Fruit fly (Drosophila melanogaster) whole organism, prepupa: ENCODE measurements around the gene brv2.
A peak's percentile ranks its signal among the peaks of the same experiment; 100 is the strongest.

Experiments used
- Blimp-1 ChIP-seq: fragments of 200-800 bp; sonication (Bioruptor generic); optimal IDR thresholded peaks from 3 replicates; lab custom pipeline; 2017; ENCODE audit warnings: missing biosample characterization, missing genetic modification characterization, mild to moderate bottlenecking, moderate library complexity, missing genetic modification reagents
- CG10631 ChIP-seq: fragments of 200-800 bp; sonication (Bioruptor generic); optimal IDR thresholded peaks from 2 replicates; lab custom pipeline; 2016; ENCODE audit warnings: missing biosample characterization, missing genetic modification characterization
- CG11762 ChIP-seq: fragments of 200-800 bp; sonication (Bioruptor generic); optimal IDR thresholded peaks from 3 replicates; lab custom pipeline; 2016; ENCODE audit warnings: missing biosample characterization, missing genetic modification characterization; ENCODE audit not compliant: insufficient read depth
- CG15336 ChIP-seq: fragments of 200-800 bp; sonication (Bioruptor generic); IDR thresholded peaks from 2 replicates; pipeline ENCODE4 v1.3.6; 2022; ENCODE audit warnings: missing biosample characterization, missing genetic modification characterization
- CG1621 ChIP-seq: fragments of 200-800 bp; sonication (Bioruptor generic); optimal IDR thresholded peaks from 3 replicates; lab custom pipeline; 2018; ENCODE audit warnings: missing biosample characterization, mild to moderate bottlenecking, missing genetic modification characterization
- CG16779 ChIP-seq: fragments of 200-800 bp; sonication (Bioruptor generic); optimal IDR thresholded peaks from 3 replicates; lab custom pipeline; 2017; ENCODE audit warnings: missing biosample characterization, mild to moderate bottlenecking, missing genetic modification characterization
- CG31627 ChIP-seq: fragments of 200-800 bp; sonication (Bioruptor generic); optimal IDR thresholded peaks from 3 replicates; lab custom pipeline; 2016; ENCODE audit warnings: missing biosample characterization, missing genetic modification characterization
- CG32006 ChIP-seq: fragments of 200-800 bp; sonication (Bioruptor generic); optimal IDR thresholded peaks from 3 replicates; lab custom pipeline; 2017; ENCODE audit warnings: missing biosample characterization, mild to moderate bottlenecking, missing genetic modification characterization
- CG34406 ChIP-seq: fragments of 200-800 bp; sonication (Bioruptor generic); optimal IDR thresholded peaks from 3 replicates; lab custom pipeline; 2016; ENCODE audit warnings: missing biosample characterization, missing genetic modification characterization
- CG3919 ChIP-seq: fragments of 200-800 bp; sonication (Bioruptor generic); optimal IDR thresholded peaks from 3 replicates; lab custom pipeline; 2016; ENCODE audit warnings: missing biosample characterization, missing genetic modification characterization
- CG4318 ChIP-seq: fragments of 200-800 bp; sonication (Bioruptor generic); optimal IDR thresholded peaks from 3 replicates; lab custom pipeline; 2017; ENCODE audit warnings: missing biosample characterization, mild to moderate bottlenecking, missing genetic modification characterization
- CG7368 ChIP-seq: fragments of 200-800 bp; sonication (Bioruptor generic); optimal IDR thresholded peaks from 3 replicates; lab custom pipeline; 2016; ENCODE audit warnings: missing biosample characterization, missing genetic modification characterization
- CG8119 ChIP-seq: fragments of 200-800 bp; sonication (Bioruptor generic); IDR thresholded peaks from 3 replicates; pipeline ENCODE4 v1.3.6; 2022; ENCODE audit warnings: missing biosample characterization, missing genetic modification characterization
- CG8632 ChIP-seq: fragments of 200-800 bp; sonication (Bioruptor generic); optimal IDR thresholded peaks from 3 replicates; lab custom pipeline; 2016; ENCODE audit warnings: missing biosample characterization, missing genetic modification characterization
- CG9139 ChIP-seq: fragments of 200-800 bp; sonication (Bioruptor generic); optimal IDR thresholded peaks from 3 replicates; lab custom pipeline; 2017; ENCODE audit warnings: missing biosample characterization, mild to moderate bottlenecking, missing genetic modification characterization
- Eip78C ChIP-seq: fragments of 200-800 bp; sonication (Bioruptor generic); peaks from one replicate; lab custom pipeline; 2016; ENCODE audit warnings: missing biosample characterization, missing genetic modification characterization
- Eip93F ChIP-seq: fragments of 200-800 bp; sonication (Bioruptor generic); optimal IDR thresholded peaks from 2 replicates; lab custom pipeline; 2016; ENCODE audit warnings: missing biosample characterization, mild to moderate bottlenecking, missing genetic modification characterization
- Ets21C ChIP-seq: fragments of 200-800 bp; sonication (Bioruptor generic); optimal IDR thresholded peaks from 3 replicates; lab custom pipeline; 2016; ENCODE audit warnings: missing biosample characterization, missing genetic modification characterization
- Gug ChIP-seq: fragments of 200-800 bp; sonication (Bioruptor generic); IDR thresholded peaks from 2 replicates; pipeline ENCODE4 v1.3.6; 2022; ENCODE audit warnings: missing biosample characterization, missing genetic modification characterization
- Hr38 ChIP-seq: sonication (Bioruptor generic); optimal IDR thresholded peaks from 2 replicates; lab custom pipeline; 2016; ENCODE audit warnings: missing biosample characterization, missing genetic modification characterization
- Lpt ChIP-seq: fragments of 200-800 bp; sonication (Bioruptor generic); optimal IDR thresholded peaks from 3 replicates; lab custom pipeline; 2016; ENCODE audit warnings: missing biosample characterization, missing genetic modification characterization
- Met ChIP-seq: fragments of 200-800 bp; sonication (Bioruptor generic); optimal IDR thresholded peaks from 3 replicates; lab custom pipeline; 2016; ENCODE audit warnings: missing biosample characterization, missing genetic modification characterization
- Smox ChIP-seq: fragments of 200-800 bp; sonication (Bioruptor generic); optimal IDR thresholded peaks from 3 replicates; lab custom pipeline; 2016; ENCODE audit warnings: missing biosample characterization, missing genetic modification characterization
- Sox102F ChIP-seq: fragments of 200-800 bp; sonication (Bioruptor generic); optimal IDR thresholded peaks from 2 replicates; lab custom pipeline; 2016; ENCODE audit warnings: missing biosample characterization, mild to moderate bottlenecking, missing genetic modification characterization
- Sox15 ChIP-seq: fragments of 200-800 bp; sonication (Bioruptor generic); optimal IDR thresholded peaks from 3 replicates; lab custom pipeline; 2016; ENCODE audit warnings: missing biosample characterization, missing genetic modification characterization
- acj6 ChIP-seq: fragments of 200-800 bp; sonication (Bioruptor generic); optimal IDR thresholded peaks from 3 replicates; lab custom pipeline; 2016; ENCODE audit warnings: missing biosample characterization, missing genetic modification characterization
- dac ChIP-seq: fragments of 200-800 bp; sonication (Bioruptor generic); optimal IDR thresholded peaks from 2 replicates; lab custom pipeline; 2017; ENCODE audit warnings: missing biosample characterization, mild to moderate bottlenecking, missing genetic modification characterization
- dsx ChIP-seq: fragments of 200-800 bp; optimal IDR thresholded peaks from 3 replicates; lab custom pipeline; 2019; ENCODE audit warnings: missing biosample characterization, mild to moderate bottlenecking, missing genetic modification characterization, moderate library complexity; ENCODE audit not compliant: poor library complexity, severe bottlenecking
- eg ChIP-seq: fragments of 200-800 bp; sonication (Bioruptor generic); IDR thresholded peaks from 3 replicates; pipeline ENCODE4 v1.3.6; 2022; ENCODE audit warnings: missing biosample characterization, missing genetic modification characterization
- fd85E ChIP-seq: fragments of 200-800 bp; sonication (Bioruptor generic); optimal IDR thresholded peaks from 3 replicates; lab custom pipeline; 2016; ENCODE audit warnings: missing biosample characterization, missing genetic modification characterization
- fkh ChIP-seq: fragments of 200-800 bp; sonication (Bioruptor generic); optimal IDR thresholded peaks from 3 replicates; lab custom pipeline; 2017; ENCODE audit warnings: missing biosample characterization, mild to moderate bottlenecking, missing genetic modification characterization, moderate library complexity
- lz ChIP-seq: fragments of 200-800 bp; sonication (Bioruptor generic); optimal IDR thresholded peaks from 3 replicates; lab custom pipeline; 2016; ENCODE audit warnings: missing biosample characterization, missing genetic modification characterization
- net ChIP-seq: fragments of 200-800 bp; sonication (Bioruptor generic); optimal IDR thresholded peaks from 3 replicates; lab custom pipeline; 2016; ENCODE audit warnings: missing biosample characterization, missing genetic modification characterization
- salr ChIP-seq, 2 experiments: fragments of 200-800 bp; sonication (Bioruptor generic); optimal IDR thresholded peaks; 3 replicates each; lab custom pipeline; 2016 to 2018; ENCODE audit warnings: missing biosample characterization in 2 of 2, missing genetic modification characterization in 2 of 2, mild to moderate bottlenecking in 1 of 2
- spab ChIP-seq: fragments of 200-800 bp; sonication (Bioruptor generic); optimal IDR thresholded peaks from 2 replicates; lab custom pipeline; 2017; ENCODE audit warnings: missing biosample characterization, mild to moderate bottlenecking, missing genetic modification characterization, missing genetic modification reagents
- ss ChIP-seq, 2 experiments: fragments of 200-800 bp; sonication (Bioruptor generic); optimal IDR thresholded peaks; 2 replicates in 1 of 2; 3 replicates in 1 of 2; lab custom pipeline; 2017 to 2018; ENCODE audit warnings: mild to moderate bottlenecking in 2 of 2, missing biosample characterization in 2 of 2, missing genetic modification characterization in 2 of 2, moderate library complexity in 1 of 2
- topi ChIP-seq: fragments of 200-800 bp; sonication (Bioruptor generic); optimal IDR thresholded peaks from 3 replicates; lab custom pipeline; 2016; ENCODE audit warnings: missing biosample characterization, missing genetic modification characterization
- vri ChIP-seq: fragments of 200-800 bp; sonication (Bioruptor generic); optimal IDR thresholded peaks from 3 replicates; lab custom pipeline; 2016; ENCODE audit warnings: missing biosample characterization, mild to moderate bottlenecking, missing genetic modification characterization

brv2 gene

DNA sequence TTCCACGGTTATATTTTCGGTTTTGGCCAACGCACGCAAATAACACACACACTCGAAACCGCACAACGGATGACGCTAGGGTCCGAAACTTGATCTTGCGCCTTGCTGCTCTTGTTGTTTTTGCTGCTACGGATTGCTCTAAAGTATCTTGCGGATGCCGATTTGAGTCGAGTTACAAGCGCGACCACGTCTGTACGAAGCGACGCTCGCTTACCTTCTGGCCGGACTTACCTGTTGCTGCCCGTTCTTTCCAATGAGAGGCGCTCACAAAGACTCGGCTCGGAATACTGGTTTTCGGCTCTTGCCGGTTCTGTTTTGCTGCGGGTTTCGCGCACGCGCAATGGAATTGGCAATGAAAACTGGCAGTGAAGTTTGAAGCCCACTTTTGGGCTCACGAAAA, 34.8 kb upstream of the brv2 start, which contains the start of gene Cad74A (continued):
- TF ChIP-seq CG3919 (GFP tag; lab: Kevin White, UChicago), result no peak

DNA sequence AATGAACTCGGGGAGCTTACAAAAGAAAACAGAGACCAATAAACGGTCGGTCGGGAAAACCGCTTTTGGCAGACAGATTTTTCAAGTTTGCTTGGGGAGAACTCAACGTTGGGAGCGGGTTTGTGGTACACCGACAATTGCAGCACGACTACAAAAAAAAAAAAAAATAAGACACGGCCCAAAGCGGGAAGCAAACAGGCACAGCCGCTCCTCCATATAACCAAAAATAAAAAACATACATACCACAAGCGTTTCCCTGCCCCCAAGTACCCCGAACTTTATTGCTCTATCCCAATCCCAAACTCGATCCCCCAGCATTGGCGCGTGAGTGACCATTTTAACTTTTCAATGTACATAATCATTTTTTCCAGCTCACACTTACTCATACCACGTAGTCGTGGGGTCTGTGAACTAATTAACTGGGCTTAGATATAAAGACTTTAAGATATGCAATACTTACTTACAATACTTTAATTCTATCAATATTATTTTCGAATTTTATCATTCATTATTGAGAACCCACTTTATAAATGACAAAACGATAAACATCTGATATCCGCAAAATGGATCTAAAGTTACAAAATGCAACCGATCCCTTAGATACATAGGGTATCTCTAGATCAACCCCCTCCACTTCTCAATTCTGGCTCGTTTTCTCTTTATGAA, 30.6 kb upstream of the brv2 start:
- TF ChIP-seq CG9139 (GFP tag; lab: Kevin White, UChicago), result no peak
- TF ChIP-seq CG8119 (GFP tag; lab: Robert Waterston, UW), result peak; percentile 46; the same call in 2 of the 3 replicates
- TF ChIP-seq fd85E, result no peak
- peak in 1 of 2 experiments; percentile 45 for TF ChIP-seq salr (GFP tag; optimal IDR thresholded peaks at IDR 0.05; lab: Kevin White, UChicago)
- TF ChIP-seq CG15336 (GFP tag; lab: Robert Waterston, UW), result peak; percentile 59; the same call in 1 of the 2 replicates
- TF ChIP-seq eg, result peak; percentile 69
- TF ChIP-seq CG7368 (GFP tag; lab: Kevin White, UChicago), result no peak
- no peak for TF ChIP-seq CG31627 (GFP tag; lab: Kevin White, UChicago)
- peak; percentile 3 for TF ChIP-seq CG10631 (GFP tag; lab: Kevin White, UChicago)
- no peak for TF ChIP-seq Hr38 (GFP tag; lab: Kevin White, UChicago)
- no peak for TF ChIP-seq Eip78C (GFP tag; lab: Kevin White, UChicago)
- no peak for TF ChIP-seq acj6 (GFP tag; lab: Kevin White, UChicago)
- no peak for TF ChIP-seq CG1621
- no peak for TF ChIP-seq net (GFP tag; lab: Kevin White, UChicago)
- TF ChIP-seq CG32006 (GFP tag; lab: Kevin White, UChicago), result peak; percentile 63
- peak; percentile 40 for TF ChIP-seq Lpt (GFP tag; lab: Kevin White, UChicago)

DNA sequence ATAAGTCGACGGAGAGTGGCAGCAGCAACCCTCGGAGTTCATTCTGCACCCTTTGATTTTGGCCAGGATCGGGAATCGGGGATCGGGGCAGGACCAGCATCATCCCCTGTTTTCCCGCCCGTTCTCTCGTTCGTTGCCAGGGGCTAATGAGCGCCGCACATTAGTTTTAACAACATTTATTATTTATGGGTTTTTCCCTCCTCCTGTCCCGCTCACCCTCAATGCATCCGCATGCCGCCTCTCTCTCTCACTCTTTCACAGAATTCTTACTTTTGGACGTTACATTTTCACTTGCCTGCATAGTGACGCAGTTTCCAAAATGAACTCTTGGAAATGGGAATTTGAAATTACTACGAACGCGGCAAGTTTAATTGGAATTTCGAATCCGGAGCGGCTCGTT, 22.4 kb upstream of the brv2 start:
- TF ChIP-seq CG9139 (GFP tag; lab: Kevin White, UChicago) (no peak), dac (GFP tag; lab: Kevin White, UChicago) (no peak), lz (GFP tag; lab: Kevin White, UChicago) (no peak), Gug (GFP tag; lab: Robert Waterston, UW) (no peak), CG8119 (GFP tag; lab: Robert Waterston, UW) (no peak), CG1621 (no peak), Met (GFP tag; lab: Kevin White, UChicago) (no peak), Smox (GFP tag; lab: Kevin White, UChicago) (no peak), spab (GFP tag; lab: Kevin White, UChicago) (no peak), fkh (GFP tag; lab: Kevin White, UChicago) (no peak)

DNA sequence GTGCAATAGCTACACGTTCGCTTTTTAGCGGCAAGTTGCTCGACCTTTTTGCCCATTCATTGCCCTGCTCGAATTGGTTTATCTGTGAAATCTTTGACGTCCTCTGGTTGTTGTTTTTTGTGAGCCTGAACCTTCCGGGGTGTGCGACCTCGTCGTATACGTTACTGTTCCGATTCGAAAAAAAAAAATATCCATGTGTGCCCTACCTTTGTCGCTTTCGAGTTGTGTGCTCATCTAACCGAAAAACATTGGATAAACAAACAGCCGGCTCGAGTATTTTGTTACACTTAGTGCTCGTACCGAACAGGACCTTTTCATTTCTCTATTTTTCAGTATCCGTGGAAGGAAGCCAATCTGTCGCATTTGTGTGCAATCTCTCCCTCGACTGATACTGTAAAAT, 19.5 kb upstream of the brv2 start:
- TF ChIP-seq CG16779 (tag; lab: Kevin White, UChicago), result no peak
- no peak for TF ChIP-seq spab (GFP tag; lab: Kevin White, UChicago)
- no peak for TF ChIP-seq vri (GFP tag; lab: Kevin White, UChicago)
- TF ChIP-seq Sox102F (GFP tag; lab: Kevin White, UChicago), result no peak
- TF ChIP-seq, all 60 proteins: peak for 0

DNA sequence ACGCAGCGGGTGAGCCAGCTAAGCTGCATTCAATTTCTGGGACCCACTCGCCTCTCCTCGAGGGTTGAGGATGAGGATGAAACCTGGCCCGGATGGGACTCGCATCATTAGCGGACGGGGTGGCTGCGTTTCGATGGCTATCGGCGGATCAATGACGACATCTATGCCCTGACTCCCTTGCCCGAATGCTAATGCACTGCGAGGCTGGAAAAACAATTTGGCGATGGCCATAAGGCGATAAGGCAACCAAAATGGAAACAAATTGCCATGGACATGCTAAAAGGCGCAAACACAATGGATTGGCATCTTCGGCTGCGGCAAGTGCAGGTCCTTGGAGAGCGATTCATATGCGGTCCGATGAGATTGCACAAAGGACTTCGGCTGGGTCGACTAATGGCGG, 18.4 kb upstream of the brv2 start:
- TF ChIP-seq ss (GFP tag; optimal IDR thresholded peaks at IDR 0.05; lab: Kevin White, UChicago), result no peak
- TF ChIP-seq CG16779 (tag; lab: Kevin White, UChicago), result no peak
- no peak for TF ChIP-seq CG4318 (GFP tag; lab: Kevin White, UChicago)
- TF ChIP-seq Ets21C, result no peak
- no peak for TF ChIP-seq Sox102F (GFP tag; lab: Kevin White, UChicago)
- no peak for TF ChIP-seq Met (GFP tag; lab: Kevin White, UChicago)

DNA sequence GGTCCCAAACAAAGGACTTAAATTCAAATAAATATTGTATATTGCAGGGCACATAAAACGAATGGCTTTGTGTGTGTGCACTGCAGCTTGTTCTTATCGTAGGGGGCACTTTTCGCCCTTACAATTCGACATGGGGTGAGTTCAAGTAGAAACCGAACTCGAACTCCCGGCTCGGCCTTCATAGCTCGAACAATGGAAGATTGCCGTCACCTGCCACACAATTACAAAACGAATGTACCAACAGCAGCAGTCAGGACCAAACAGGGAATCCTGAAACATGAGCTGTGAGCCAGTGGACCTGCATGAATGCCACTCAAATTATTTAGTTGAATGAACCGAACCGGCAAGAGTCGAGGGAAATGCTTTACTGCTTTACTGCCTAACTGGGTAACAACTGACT, 17.4 kb upstream of the brv2 start:
- TF ChIP-seq dsx (GFP tag; lab: Kevin White, UChicago) (no peak), Blimp-1 (no peak), Eip93F (GFP tag; lab: Kevin White, UChicago) (no peak), CG31627 (GFP tag; lab: Kevin White, UChicago) (no peak), CG11762 (no peak), CG8632 (no peak), dac (GFP tag; lab: Kevin White, UChicago) (no peak), CG8119 (GFP tag; lab: Robert Waterston, UW) (no peak), CG34406 (GFP tag; lab: Kevin White, UChicago) (no peak), topi (no peak), CG7368 (GFP tag; lab: Kevin White, UChicago) (no peak), CG10631 (GFP tag; lab: Kevin White, UChicago) (no peak), net (GFP tag; lab: Kevin White, UChicago) (no peak), Sox15 (no peak), ss (GFP tag; optimal IDR thresholded peaks at IDR 0.05; lab: Kevin White, UChicago) (no peak), CG16779 (tag; lab: Kevin White, UChicago) (no peak), CG1621 (no peak)
- TF ChIP-seq, all 60 proteins: peak for 0
